Fruit fly (Drosophila melanogaster): ENCODE measurements around the gene bbx.
A peak's percentile ranks its signal among the peaks of the same experiment; 100 is the strongest.

The bbx gene

dm6 chrX:21345036-21345500 lies 17.8 kb upstream of the bbx start, which contains the start of gene dod (continued):
- peak; percentile 13 for TF ChIP-seq chn (GFP tag; optimal IDR thresholded peaks at IDR 0.05)
- no peak for TF ChIP-seq CG15269 (tag; optimal IDR thresholded peaks at IDR 0.05)
- TF ChIP-seq toy (GFP tag; IDR thresholded peaks at IDR 0.05) = no peak
- no peak for TF ChIP-seq tap (tag; optimal IDR thresholded peaks at IDR 0.05)
- peak; percentile 38; the same call in 1 of the 2 replicates for TF ChIP-seq chm (GFP tag; IDR thresholded peaks at IDR 0.05)
- TF ChIP-seq Bteb2 (GFP tag; optimal IDR thresholded peaks at IDR 0.05) = peak; percentile 15
- no peak for TF ChIP-seq CG10654 (GFP tag; optimal IDR thresholded peaks at IDR 0.05)
- TF ChIP-seq CG9817 (tag; optimal IDR thresholded peaks at IDR 0.05) = peak; percentile 31
- no peak for TF ChIP-seq Kr (GFP tag; optimal IDR thresholded peaks at IDR 0.05)
- TF ChIP-seq CG11085 (GFP tag; IDR thresholded peaks at IDR 0.05) = peak; percentile 34; the same call in 1 of the 2 replicates
- TF ChIP-seq CG3838 (GFP tag; optimal IDR thresholded peaks at IDR 0.05) = no peak
- TF ChIP-seq CG7372 (GFP tag; IDR thresholded peaks at IDR 0.05) = no peak
- TF ChIP-seq CG17912 (GFP tag; optimal IDR thresholded peaks at IDR 0.05) = peak; percentile 10
- peak; percentile 68 for TF ChIP-seq sna (GFP tag; IDR thresholded peaks at IDR 0.05; ENCODE audit: partially characterized antibody)
- TF ChIP-seq Opbp (GFP tag; IDR thresholded peaks at IDR 0.05; ENCODE audit: partially characterized antibody) = peak; percentile 81
- peak; percentile 29 to 32 for TF ChIP-seq chif (GFP tag; optimal IDR thresholded peaks at IDR 0.05)
- peak; percentile 16 for TF ChIP-seq Ssrp (tag; optimal IDR thresholded peaks at IDR 0.05)
- TF ChIP-seq CG15011 (GFP tag; optimal IDR thresholded peaks at IDR 0.05) = no peak
- TF ChIP-seq CG2875 (GFP tag; optimal IDR thresholded peaks at IDR 0.05) = peak; percentile 10
- TF ChIP-seq D19B (GFP tag; optimal IDR thresholded peaks at IDR 0.05) = no peak
- peak; percentile 73; the same call in 1 of the 4 replicates for TF ChIP-seq chinmo (GFP tag; IDR thresholded peaks at IDR 0.05; ENCODE audit: partially characterized antibody)
- TF ChIP-seq CG2889 (GFP tag; IDR thresholded peaks at IDR 0.05) = 0 out of 3 replicates have a peak, but pooled peaks have one; percentile 9
- TF ChIP-seq CG1603 (tag; optimal IDR thresholded peaks at IDR 0.05) = peak; percentile 83
- no peak for TF ChIP-seq pfk (GFP tag; optimal IDR thresholded peaks at IDR 0.05)
- peak; percentile 43 for TF ChIP-seq fu2 (GFP tag; optimal IDR thresholded peaks at IDR 0.05)
- no peak for TF ChIP-seq Sry-β (GFP tag; optimal IDR thresholded peaks at IDR 0.05)
- TF ChIP-seq Dek (tag; optimal IDR thresholded peaks at IDR 0.05) = peak; percentile 43
- TF ChIP-seq Asciz (GFP tag; optimal IDR thresholded peaks at IDR 0.05) = no peak
- no peak for TF ChIP-seq CG17568 (GFP tag; optimal IDR thresholded peaks at IDR 0.05)
- peak; percentile 38 to 57 for TF ChIP-seq Hr51 (GFP tag; optimal IDR thresholded peaks at IDR 0.05)
- TF ChIP-seq z (GFP tag; IDR thresholded peaks at IDR 0.05) = no peak
- TF ChIP-seq CG12071 (GFP tag; optimal IDR thresholded peaks at IDR 0.05) = no peak
- TF ChIP-seq unpg (GFP tag; optimal IDR thresholded peaks at IDR 0.05) = peak; percentile 55
- TF ChIP-seq otp (GFP tag; IDR thresholded peaks at IDR 0.05) = peak; percentile 35; the same call in 2 of the 3 replicates
- peak; percentile 48; the same call in 1 of the 2 replicates for TF ChIP-seq CG14014 (GFP tag; IDR thresholded peaks at IDR 0.05)
- no peak for TF ChIP-seq CG7839 (tag; optimal IDR thresholded peaks at IDR 0.05)
- no peak for TF ChIP-seq CG16815 (GFP tag; optimal IDR thresholded peaks at IDR 0.05)
- TF ChIP-seq mam (GFP tag; optimal IDR thresholded peaks at IDR 0.05) = peak; percentile 62
- peak; percentile 45; the same call in 1 of the 3 replicates for TF ChIP-seq CG2199 (GFP tag; IDR thresholded peaks at IDR 0.05)
- peak; percentile 99 for TF ChIP-seq CG11696 (GFP tag; IDR thresholded peaks at IDR 0.05)
- no peak for TF ChIP-seq slp2 (GFP tag; optimal IDR thresholded peaks at IDR 0.05)
- peak; percentile 65 for TF ChIP-seq PHDP (tag; optimal IDR thresholded peaks at IDR 0.05)
- TF ChIP-seq Chrac-16 (GFP tag; optimal IDR thresholded peaks at IDR 0.05) = peak; percentile 55
- peak; percentile 80 for TF ChIP-seq dm (GFP tag; optimal IDR thresholded peaks at IDR 0.05)
- TF ChIP-seq CG5180 (GFP tag; optimal IDR thresholded peaks at IDR 0.05) = no peak
- TF ChIP-seq CoRest (tag; optimal IDR thresholded peaks at IDR 0.05) = peak; percentile 64
- no peak for TF ChIP-seq Lpt (GFP tag; optimal IDR thresholded peaks at IDR 0.05)
- no peak for TF ChIP-seq luna (GFP tag; optimal IDR thresholded peaks at IDR 0.05)
- TF ChIP-seq dimm (GFP tag; IDR thresholded peaks at IDR 0.05) = no peak
- TF ChIP-seq disco-r (GFP tag; optimal IDR thresholded peaks at IDR 0.05) = no peak

Data from whole organism, embryonic.